Worm (Caenorhabditis elegans) whole organism, L4 larva: ENCODE results near the gene sri-72.

Experiments
- D1046.2 ChIP-seq: fragments of 200-800 bp; sonication (Bioruptor generic); IDR thresholded peaks from 2 replicates; pipeline ENCODE4 v1.3.6; 2022; ENCODE audit warnings: missing genetic modification characterization, missing compliant biosample characterization
- F37D6.2 ChIP-seq: sonication (generic microtip); optimal IDR thresholded peaks from 2 replicates; lab custom pipeline; 2016; ENCODE audit warnings: mild to moderate bottlenecking, missing genetic modification characterization, missing compliant biosample characterization
- F49E8.2 ChIP-seq: sonication (generic microtip); optimal IDR thresholded peaks from 2 replicates; lab custom pipeline; 2016; ENCODE audit warnings: missing compliant biosample characterization, mild to moderate bottlenecking, missing genetic modification characterization, borderline replicate concordance
- Y48G9A.11 ChIP-seq: fragments of 200-800 bp; sonication (Bioruptor generic); IDR thresholded peaks from 2 replicates; pipeline ENCODE4 v1.3.6; 2022; ENCODE audit warnings: missing genetic modification reagents, missing genetic modification characterization, missing compliant biosample characterization
- Y5F2A.4 ChIP-seq: fragments of 200-800 bp; sonication (Bioruptor generic); optimal IDR thresholded peaks from 2 replicates; lab custom pipeline; 2018; ENCODE audit warnings: mild to moderate bottlenecking, missing genetic modification characterization, missing compliant biosample characterization
- ZK337.2 ChIP-seq: fragments of 200-800 bp; sonication (Bioruptor generic); IDR thresholded peaks from 2 replicates; pipeline ENCODE4 v1.3.6; 2022; ENCODE audit warnings: missing genetic modification reagents, missing genetic modification characterization, missing compliant biosample characterization
- ZK546.5 ChIP-seq, 2 experiments: sonication (generic microtip); optimal IDR thresholded peaks; 2 replicates each; lab custom pipeline; 2017; ENCODE audit warnings: missing biosample characterization in 2 of 2, missing genetic modification characterization in 2 of 2
- aha-1 ChIP-seq: fragments of 150-350 bp; peaks from one replicate; lab custom pipeline; 2014; ENCODE audit warnings: missing biosample characterization, missing genetic modification characterization
- arid-1 ChIP-seq: fragments of 200-800 bp; sonication (Bioruptor generic); conservative IDR thresholded peaks from 2 replicates; pipeline ENCODE4 v1.3.6; 2022; ENCODE audit warnings: missing genetic modification reagents, missing genetic modification characterization, missing compliant biosample characterization
- attf-4 ChIP-seq: sonication (generic microtip); optimal IDR thresholded peaks from 3 replicates; lab custom pipeline; 2017; ENCODE audit warnings: missing biosample characterization, missing genetic modification characterization
- ctbp-1 ChIP-seq: fragments of 200-800 bp; sonication (Bioruptor generic); IDR thresholded peaks from 2 replicates; pipeline ENCODE4 v1.3.6; 2022; ENCODE audit warnings: missing genetic modification reagents, missing genetic modification characterization, missing compliant biosample characterization
- daf-19 ChIP-seq: fragments of 200-800 bp; sonication (Bioruptor generic); conservative IDR thresholded peaks from 2 replicates; pipeline ENCODE4 v1.3.6; 2022; ENCODE audit warnings: missing genetic modification characterization, missing compliant biosample characterization
- dmd-6 ChIP-seq: fragments of 200-800 bp; sonication (Bioruptor generic); IDR thresholded peaks from 2 replicates; pipeline ENCODE4 v1.3.6; 2022; ENCODE audit warnings: missing genetic modification reagents, missing genetic modification characterization, missing compliant biosample characterization
- duxl-1 ChIP-seq: sonication (generic microtip); optimal IDR thresholded peaks from 2 replicates; lab custom pipeline; 2016; ENCODE audit warnings: mild to moderate bottlenecking, missing genetic modification characterization, moderate library complexity, missing compliant biosample characterization; ENCODE audit not compliant: poor library complexity
- dve-1 ChIP-seq: sonication (generic microtip); optimal IDR thresholded peaks from 2 replicates; lab custom pipeline; 2017; ENCODE audit warnings: antibody characterized with exemption, mild to moderate bottlenecking, missing genetic modification characterization, missing compliant biosample characterization; ENCODE audit not compliant: insufficient read depth
- egl-27 ChIP-seq: sonication (generic microtip); optimal IDR thresholded peaks from 3 replicates; lab custom pipeline; 2017; ENCODE audit warnings: missing biosample characterization, missing genetic modification reagents, missing genetic modification characterization
- gei-8 ChIP-seq: fragments of 200-800 bp; sonication (Bioruptor generic); optimal IDR thresholded peaks from 2 replicates; lab custom pipeline; 2018; ENCODE audit warnings: mild to moderate bottlenecking, missing genetic modification characterization, missing compliant biosample characterization
- hif-1 ChIP-seq, 2 experiments: sonication (generic microtip); optimal IDR thresholded peaks; 2 replicates each; lab custom pipeline; 2016 to 2017; ENCODE audit warnings: missing compliant biosample characterization in 2 of 2, missing genetic modification characterization in 2 of 2, missing genetic modification reagents in 2 of 2, missing genotype in 2 of 2, mild to moderate bottlenecking in 1 of 2
- hlh-30 ChIP-seq: sonication (generic microtip); optimal IDR thresholded peaks from 2 replicates; lab custom pipeline; 2017; ENCODE audit warnings: antibody characterized with exemption, mild to moderate bottlenecking, missing genetic modification characterization, missing compliant biosample characterization; ENCODE audit not compliant: insufficient read depth
- lin-13 ChIP-seq: fragments of 150-350 bp; optimal IDR thresholded peaks from 2 replicates; lab custom pipeline; 2014; ENCODE audit warnings: missing biosample characterization, missing genetic modification reagents, missing genetic modification characterization
- lin-38 ChIP-seq: fragments of 200-800 bp; sonication (Bioruptor generic); IDR thresholded peaks from 2 replicates; pipeline ENCODE4 v1.3.6; 2022; ENCODE audit warnings: missing genetic modification reagents, missing genetic modification characterization, missing compliant biosample characterization
- lsy-2 ChIP-seq, 2 experiments: fragments of 150-350 bp in 1 of 2; sonication (generic microtip) in 1 of 2; optimal IDR thresholded peaks; 2 replicates each; lab custom pipeline; 2014 to 2017; ENCODE audit warnings: missing biosample characterization in 2 of 2, missing genetic modification characterization in 2 of 2
- madf-5 ChIP-seq, 2 experiments: fragments of 200-800 bp; sonication (Bioruptor generic); IDR thresholded peaks; 2 replicates each; pipeline ENCODE4 v1.3.6; 2022; ENCODE audit warnings: missing compliant biosample characterization in 2 of 2, missing genetic modification characterization in 2 of 2
- madf-9 ChIP-seq: fragments of 200-800 bp; sonication (Bioruptor generic); conservative IDR thresholded peaks from 2 replicates; pipeline ENCODE4 v1.3.6; 2022; ENCODE audit warnings: missing genetic modification reagents, missing genetic modification characterization, missing compliant biosample characterization
- mxl-3 ChIP-seq: fragments of 200-800 bp; sonication (Bioruptor generic); optimal IDR thresholded peaks from 2 replicates; lab custom pipeline; 2018; ENCODE audit warnings: mild to moderate bottlenecking, missing genetic modification characterization, missing compliant biosample characterization
- nhr-10 ChIP-seq: fragments of 150-350 bp; optimal IDR thresholded peaks from 2 replicates; lab custom pipeline; 2014; ENCODE audit warnings: missing biosample characterization, missing genetic modification characterization
- nhr-102 ChIP-seq: sonication (generic microtip); optimal IDR thresholded peaks from 2 replicates; lab custom pipeline; 2016; ENCODE audit warnings: mild to moderate bottlenecking, missing genetic modification characterization, moderate library complexity, missing compliant biosample characterization
- nhr-237 ChIP-seq: sonication (generic microtip); optimal IDR thresholded peaks from 2 replicates; lab custom pipeline; 2017; ENCODE audit warnings: missing biosample characterization, missing genetic modification characterization
- nhr-42 ChIP-seq: fragments of 200-800 bp; sonication (Bioruptor generic); IDR thresholded peaks from 2 replicates; pipeline ENCODE4 v1.3.6; 2022; ENCODE audit warnings: missing genetic modification characterization, missing compliant biosample characterization
- set-16 ChIP-seq: fragments of 200-800 bp; sonication (Bioruptor generic); IDR thresholded peaks from 2 replicates; pipeline ENCODE4 v1.3.6; 2022; ENCODE audit warnings: missing genetic modification reagents, missing genetic modification characterization, missing compliant biosample characterization
- skn-1 ChIP-seq: fragments of 150-350 bp; optimal IDR thresholded peaks from 2 replicates; lab custom pipeline; 2014; ENCODE audit warnings: missing biosample characterization, missing genetic modification characterization
- spr-3 ChIP-seq: fragments of 200-800 bp; sonication (Bioruptor generic); optimal IDR thresholded peaks from 2 replicates; lab custom pipeline; 2018; ENCODE audit warnings: mild to moderate bottlenecking, missing genetic modification characterization, missing compliant biosample characterization
- tra-1 ChIP-seq: fragments of 200-800 bp; sonication (Bioruptor generic); IDR thresholded peaks from 2 replicates; pipeline ENCODE4 v1.3.6; 2022; ENCODE audit warnings: missing genetic modification reagents, missing genetic modification characterization, missing compliant biosample characterization
- unc-130 ChIP-seq: sonication (generic microtip); optimal IDR thresholded peaks from 2 replicates; lab custom pipeline; 2016; ENCODE audit warnings: missing genetic modification reagents, missing genetic modification characterization, missing compliant biosample characterization
- unc-62 ChIP-seq, 3 experiments: fragments of 150-350 bp in 1 of 3; sonication (generic microtip); optimal IDR thresholded peaks in 2 of 3; peaks in 1 of 3; 1 replicate in 1 of 3; 2 replicates in 2 of 3; lab custom pipeline; 2014 to 2017; ENCODE audit warnings: missing biosample characterization in 3 of 3, missing genetic modification characterization in 3 of 3, missing genetic modification reagents in 3 of 3, missing genotype in 1 of 3
- zfp-3 ChIP-seq: fragments of 200-800 bp; sonication (Bioruptor generic); conservative IDR thresholded peaks from 2 replicates; pipeline ENCODE4 v1.3.6; 2022; ENCODE audit warnings: missing genetic modification reagents, missing genetic modification characterization, missing compliant biosample characterization
- ztf-7 ChIP-seq: fragments of 150-350 bp; optimal IDR thresholded peaks from 2 replicates; lab custom pipeline; 2014; ENCODE audit warnings: missing biosample characterization, missing genetic modification characterization

sri-72 gene

ce11 chrV:599783-600182 is 31.8 kb upstream of the sri-72 start:
- peak in 1 of 2 experiments; percentile 84 for TF ChIP-seq unc-62 (GFP tag; optimal IDR thresholded peaks at IDR 0.05 in 1 of 2; lab: Kevin White, UChicago)
- TF ChIP-seq unc-62 (tag; optimal IDR thresholded peaks at IDR 0.05; lab: Kevin White, UChicago): no peak
- no peak for TF ChIP-seq F49E8.2 (tag; lab: Kevin White, UChicago)
- peak; percentile 71 for TF ChIP-seq aha-1 (tag; lab: Kevin White, UChicago)

ce11 chrV:598626-599025 is 30.6 kb upstream of the sri-72 start:
- TF ChIP-seq nhr-237 (tag; lab: Kevin White, UChicago) (no peak), ztf-7 (tag; lab: Kevin White, UChicago) (no peak), aha-1 (tag; lab: Kevin White, UChicago) (peak; percentile 41), unc-62 (GFP tag; optimal IDR thresholded peaks at IDR 0.05 in 1 of 2; lab: Kevin White, UChicago) (peak in 1 of 2 experiments; percentile 92), unc-62 (tag; optimal IDR thresholded peaks at IDR 0.05; lab: Kevin White, UChicago) (no peak), tra-1 (GFP tag; lab: Robert Waterston, UW) (no peak), madf-5 (GFP tag; IDR thresholded peaks at IDR 0.05; lab: Robert Waterston, UW) (no peak), hif-1 (tag; optimal IDR thresholded peaks at IDR 0.05; lab: Kevin White, UChicago) (no peak), D1046.2 (GFP tag; lab: Robert Waterston, UW) (no peak)

ce11 chrV:597823-598222 is 29.8 kb upstream of the sri-72 start:
- TF ChIP-seq lsy-2 (tag; optimal IDR thresholded peaks at IDR 0.05; lab: Kevin White, UChicago) (no peak), gei-8 (GFP tag; lab: Kevin White, UChicago) (no peak), nhr-42 (GFP tag; lab: Robert Waterston, UW) (no peak), egl-27 (tag; lab: Kevin White, UChicago) (no peak), zfp-3 (no peak), nhr-10 (tag; lab: Kevin White, UChicago) (no peak), unc-130 (no peak), nhr-102 (tag; lab: Kevin White, UChicago) (no peak), madf-5 (GFP tag; IDR thresholded peaks at IDR 0.05; lab: Robert Waterston, UW) (no peak)

- TF ChIP-seq hlh-30 (no peak), mxl-3 (GFP tag; lab: Kevin White, UChicago) (no peak), ZK337.2 (GFP tag; lab: Robert Waterston, UW) (no peak), attf-4 (tag; lab: Kevin White, UChicago) (no peak), arid-1 (no peak), nhr-102 (tag; lab: Kevin White, UChicago) (no peak), daf-19 (no peak), D1046.2 (GFP tag; lab: Robert Waterston, UW) (no peak), unc-130 (no peak), zfp-3 (no peak), madf-9 (no peak), spr-3 (no peak), F37D6.2 (tag; lab: Kevin White, UChicago) (no peak), Y5F2A.4 (GFP tag; lab: Kevin White, UChicago) (no peak), lin-13 (GFP tag; lab: Kevin White, UChicago) (no peak)
Measured at ce11 chrV:596923-597322, 28.9 kb upstream of the sri-72 start.

ce11 chrV:592959-593358 is 25.0 kb upstream of the sri-72 start, which contains the start of gene ZK488.5:
TSS of gene ZK488.5 (plus strand) at chrV:593259.
- TF ChIP-seq skn-1 (no peak), duxl-1 (tag; lab: Kevin White, UChicago) (no peak), ZK546.5 (tag; optimal IDR thresholded peaks at IDR 0.05; lab: Kevin White, UChicago) (no peak), aha-1 (tag; lab: Kevin White, UChicago) (no peak), Y48G9A.11 (GFP tag; lab: Robert Waterston, UW) (no peak), lin-38 (GFP tag; lab: Robert Waterston, UW) (no peak), dve-1 (tag; lab: Kevin White, UChicago) (no peak), ctbp-1 (GFP tag; lab: Robert Waterston, UW) (no peak), dmd-6 (no peak), set-16 (GFP tag; lab: Robert Waterston, UW) (no peak)
